Worm (Caenorhabditis elegans) whole organism, midembryonic: ENCODE data around the gene clec-225.

Experiments
- T22C8.4 ChIP-seq: fragments of 200-800 bp; sonication (Bioruptor generic); IDR thresholded peaks from 2 replicates; pipeline ENCODE4 v1.3.6; 2022; ENCODE audit warnings: missing genetic modification characterization, missing compliant biosample characterization
- cog-1 ChIP-seq: sonication (generic microtip); optimal IDR thresholded peaks from 2 replicates; lab custom pipeline; 2016; ENCODE audit warnings: missing genetic modification characterization, missing compliant biosample characterization
- flt-1 ChIP-seq: fragments of 200-800 bp; sonication (Bioruptor generic); IDR thresholded peaks from 2 replicates; pipeline ENCODE4 v1.3.6; 2022; ENCODE audit warnings: missing genetic modification characterization, missing compliant biosample characterization
- klf-2 ChIP-seq: fragments of 200-800 bp; sonication (Bioruptor generic); conservative IDR thresholded peaks from 2 replicates; pipeline ENCODE4 v1.3.6; 2022; ENCODE audit warnings: missing genetic modification reagents, missing genetic modification characterization, missing compliant biosample characterization
- med-1 ChIP-seq: sonication (generic microtip); optimal IDR thresholded peaks from 2 replicates; lab custom pipeline; 2017; ENCODE audit warnings: missing genetic modification characterization, mild to moderate bottlenecking, missing compliant biosample characterization, antibody characterized with exemption, missing genetic modification reagents; ENCODE audit not compliant: insufficient read depth
- ref-1 ChIP-seq: fragments of 200-800 bp; sonication (Bioruptor generic); conservative IDR thresholded peaks from 2 replicates; pipeline ENCODE4 v1.3.6; 2022; ENCODE audit warnings: missing genetic modification reagents, missing genetic modification characterization, missing compliant biosample characterization
- tab-1 ChIP-seq: fragments of 200-800 bp; sonication (Bioruptor generic); IDR thresholded peaks from 2 replicates; pipeline ENCODE4 v1.3.6; 2022; ENCODE audit warnings: missing genetic modification characterization, missing compliant biosample characterization
- ztf-23 ChIP-seq: fragments of 200-800 bp; sonication (Bioruptor generic); IDR thresholded peaks from 2 replicates; pipeline ENCODE4 v1.3.6; 2022; ENCODE audit warnings: missing genetic modification reagents, missing genetic modification characterization, missing compliant biosample characterization
- ztf-29 ChIP-seq: fragments of 200-800 bp; sonication (Bioruptor generic); IDR thresholded peaks from 2 replicates; pipeline ENCODE4 v1.3.6; 2022; ENCODE audit warnings: missing genetic modification reagents, missing genetic modification characterization, missing compliant biosample characterization

clec-225 gene

ce11 chrV:13083751-13084672 lies 50.7 kb downstream of the clec-225 start:
- TF ChIP-seq ztf-29 (GFP tag; lab: Robert Waterston, UW) (no peak), ref-1 (no peak), cog-1 (no peak), ztf-23 (GFP tag; lab: Robert Waterston, UW) (no peak), flt-1 (GFP tag; lab: Robert Waterston, UW) (no peak), T22C8.4 (GFP tag; lab: Robert Waterston, UW) (no peak), klf-2 (GFP tag; lab: Robert Waterston, UW) (no peak), med-1 (GFP tag; lab: Kevin White, UChicago) (no peak), tab-1 (GFP tag; lab: Robert Waterston, UW) (no peak)
